Fruit fly (Drosophila melanogaster): Measurements from ENCODE around the gene Vps16B.
A peak's percentile ranks its signal among the peaks of the same experiment; 100 is the strongest.

The Vps16B gene

dm6 chr3R:29816266-29816665, at the start of gene Vps16B (continued):
- TF ChIP-seq Max (GFP tag; optimal IDR thresholded peaks at IDR 0.05), result no peak
- TF ChIP-seq CG4730 (GFP tag; IDR thresholded peaks at IDR 0.05), result no peak
- TF ChIP-seq BEAF-32 (GFP tag; optimal IDR thresholded peaks at IDR 0.05), result peak; percentile 19
- no peak for TF ChIP-seq CG6254 (GFP tag; optimal IDR thresholded peaks at IDR 0.05)
- TF ChIP-seq CG1832 (GFP tag; optimal IDR thresholded peaks at IDR 0.05), result no peak
- no peak for TF ChIP-seq ATbp (GFP tag; optimal IDR thresholded peaks at IDR 0.05)
- no peak for TF ChIP-seq sima (GFP tag; optimal IDR thresholded peaks at IDR 0.05)
- no peak for TF ChIP-seq CG18599 (GFP tag; optimal IDR thresholded peaks at IDR 0.05)
- no peak for TF ChIP-seq NFAT (GFP tag; IDR thresholded peaks at IDR 0.05)
- TF ChIP-seq sr (GFP tag; IDR thresholded peaks at IDR 0.05), result no peak
- TF ChIP-seq Stat92E (GFP tag; optimal IDR thresholded peaks at IDR 0.05), result no peak
- no peak for TF ChIP-seq CG14014 (GFP tag; IDR thresholded peaks at IDR 0.05)
- TF ChIP-seq sens-2 (GFP tag; IDR thresholded peaks at IDR 0.05), result no peak
- peak; percentile 69 for TF ChIP-seq CG13287 (GFP tag; IDR thresholded peaks at IDR 0.05; ENCODE audit: partially characterized antibody)
- TF ChIP-seq jing (GFP tag; optimal IDR thresholded peaks at IDR 0.05), result no peak
- TF ChIP-seq Eip74EF (GFP tag; optimal IDR thresholded peaks at IDR 0.05), result no peak
- no peak for TF ChIP-seq CG16863 (GFP tag; optimal IDR thresholded peaks at IDR 0.05)
- TF ChIP-seq CG3847 (GFP tag; IDR thresholded peaks at IDR 0.05), result peak; percentile 25; the same call in 1 of the 2 replicates
- TF ChIP-seq CG5953 (GFP tag; IDR thresholded peaks at IDR 0.05), result no peak
- no peak for TF ChIP-seq az2 (GFP tag; optimal IDR thresholded peaks at IDR 0.05)
- peak; percentile 36 for TF ChIP-seq Ets97D (GFP tag; optimal IDR thresholded peaks at IDR 0.05)
- no peak for TF ChIP-seq fd64A (GFP tag; optimal IDR thresholded peaks at IDR 0.05)
- TF ChIP-seq HmgD (GFP tag; optimal IDR thresholded peaks at IDR 0.05), result no peak
- no peak for TF ChIP-seq Hr78 (GFP tag; optimal IDR thresholded peaks at IDR 0.05)
- no peak for TF ChIP-seq zfh2 (GFP tag; optimal IDR thresholded peaks at IDR 0.05)
- no peak for TF ChIP-seq ci (GFP tag; IDR thresholded peaks at IDR 0.05)
- TF ChIP-seq Aef1 (GFP tag; IDR thresholded peaks at IDR 0.05), result no peak
- TF ChIP-seq CG10431 (GFP tag; optimal IDR thresholded peaks at IDR 0.05), result no peak
- TF ChIP-seq al (GFP tag; IDR thresholded peaks at IDR 0.05), result no peak
- TF ChIP-seq her (GFP tag; optimal IDR thresholded peaks at IDR 0.05), result no peak
- no peak for TF ChIP-seq CG6175 (GFP tag; IDR thresholded peaks at IDR 0.05)
- no peak for TF ChIP-seq fd102C (GFP tag; optimal IDR thresholded peaks at IDR 0.05)
- no peak for TF ChIP-seq slou (GFP tag; optimal IDR thresholded peaks at IDR 0.05)
- TF ChIP-seq HLH54F (GFP tag; optimal IDR thresholded peaks at IDR 0.05), result no peak
- no peak for TF ChIP-seq CG14667 (GFP tag; IDR thresholded peaks at IDR 0.05)
- TF ChIP-seq TFAM (GFP tag; optimal IDR thresholded peaks at IDR 0.05), result no peak
- TF ChIP-seq CG11504 (tag; optimal IDR thresholded peaks at IDR 0.05), result no peak
- TF ChIP-seq insv (GFP tag; optimal IDR thresholded peaks at IDR 0.05), result no peak
- no peak for TF ChIP-seq H2.0 (GFP tag; IDR thresholded peaks at IDR 0.05)
- TF ChIP-seq CG11723 (GFP tag; optimal IDR thresholded peaks at IDR 0.05), result no peak
- no peak for TF ChIP-seq HLH4C (GFP tag; IDR thresholded peaks at IDR 0.05; ENCODE audit: partially characterized antibody)
- no peak for TF ChIP-seq Oaz (GFP tag; IDR thresholded peaks at IDR 0.05)
- TF ChIP-seq hth (optimal IDR thresholded peaks at IDR 0.05), result no peak
- TF ChIP-seq CG14965 (GFP tag; optimal IDR thresholded peaks at IDR 0.05; ENCODE audit: borderline replicate concordance), result no peak
- TF ChIP-seq Dip2 (GFP tag; IDR thresholded peaks at IDR 0.05), result no peak
- no peak for TF ChIP-seq cad (GFP tag; optimal IDR thresholded peaks at IDR 0.05)
- TF ChIP-seq CG13296 (GFP tag; optimal IDR thresholded peaks at IDR 0.05), result no peak
- no peak for TF ChIP-seq luna (GFP tag; optimal IDR thresholded peaks at IDR 0.05)
- TF ChIP-seq CG4404 (GFP tag; IDR thresholded peaks at IDR 0.05), result no peak
- TF ChIP-seq chinmo (GFP tag; IDR thresholded peaks at IDR 0.05; ENCODE audit: partially characterized antibody), result no peak
- no peak for TF ChIP-seq Mes4 (GFP tag; optimal IDR thresholded peaks at IDR 0.05)
- no peak for TF ChIP-seq lab (GFP tag; optimal IDR thresholded peaks at IDR 0.05)

All from whole organism, embryonic.